Worm (Caenorhabditis elegans) whole organism, L1 larva: ENCODE data around the gene his-38.
A peak's percentile ranks its signal among the peaks of the same experiment; 100 is the strongest.

ENCODE experiments used
- C04F5.9 ChIP-seq: sonication (generic microtip); optimal IDR thresholded peaks from 2 replicates; lab custom pipeline; 2016; ENCODE audit warnings: missing genetic modification characterization, missing compliant biosample characterization
- C34B4.2 ChIP-seq: sonication (generic microtip); optimal IDR thresholded peaks from 2 replicates; lab custom pipeline; 2017; ENCODE audit warnings: mild to moderate bottlenecking, missing genetic modification characterization, missing compliant biosample characterization
- alr-1 ChIP-seq: fragments of 200-800 bp; sonication (Bioruptor generic); optimal IDR thresholded peaks from 2 replicates; lab custom pipeline; 2018; ENCODE audit warnings: borderline replicate concordance, mild to moderate bottlenecking, missing genetic modification characterization, missing compliant biosample characterization
- aly-2 ChIP-seq: fragments of 150-350 bp; optimal IDR thresholded peaks from 2 replicates; lab custom pipeline; 2014; ENCODE audit warnings: missing biosample characterization, missing genetic modification characterization
- ama-1 ChIP-seq: fragments of 150-350 bp; optimal IDR thresholded peaks from 2 replicates; lab custom pipeline; 2014
- ceh-8 ChIP-seq: fragments of 200-800 bp; sonication (Bioruptor generic); optimal IDR thresholded peaks from 2 replicates; lab custom pipeline; 2018; ENCODE audit warnings: mild to moderate bottlenecking, missing genetic modification characterization, moderate library complexity, missing compliant biosample characterization
- ces-1 ChIP-seq: fragments of 150-350 bp; optimal IDR thresholded peaks from 2 replicates; lab custom pipeline; 2014; ENCODE audit warnings: missing biosample characterization, missing genetic modification reagents, missing genetic modification characterization
- efl-1 ChIP-seq, 4 experiments: fragments of 150-350 bp; optimal IDR thresholded peaks in 3 of 4; peaks in 1 of 4; 1 replicate in 1 of 4; 2 replicates in 3 of 4; lab custom pipeline; 2014; ENCODE audit warnings: missing biosample characterization in 2 of 4, missing genetic modification characterization in 2 of 4, missing genetic modification reagents in 2 of 4
- egl-13 ChIP-seq: sonication (generic microtip); optimal IDR thresholded peaks from 2 replicates; lab custom pipeline; 2016; ENCODE audit warnings: missing genotype, missing genetic modification reagents, missing genetic modification characterization, missing compliant biosample characterization
- egl-27 ChIP-seq, 2 experiments: fragments of 150-350 bp in 1 of 2; sonication (generic microtip); optimal IDR thresholded peaks; 3 replicates each; lab custom pipeline; 2017 to 2018; ENCODE audit warnings: missing biosample characterization in 2 of 2, missing genetic modification characterization in 2 of 2, missing genetic modification reagents in 2 of 2
- elt-2 ChIP-seq: sonication (generic microtip); optimal IDR thresholded peaks from 2 replicates; lab custom pipeline; 2016; ENCODE audit warnings: missing genetic modification characterization, mild to moderate bottlenecking, inconsistent platforms, missing compliant biosample characterization, missing genetic modification reagents
- ets-5 ChIP-seq: fragments of 200-800 bp; sonication (Bioruptor generic); IDR thresholded peaks from 2 replicates; pipeline ENCODE4 v1.3.6; 2022; ENCODE audit warnings: missing genetic modification characterization, missing compliant biosample characterization
- fkh-10 ChIP-seq: sonication (generic microtip); optimal IDR thresholded peaks from 2 replicates; lab custom pipeline; 2017; ENCODE audit warnings: missing biosample characterization, missing genetic modification reagents, missing genetic modification characterization
- fkh-4 ChIP-seq: sonication (generic microtip); optimal IDR thresholded peaks from 2 replicates; lab custom pipeline; 2016; ENCODE audit warnings: missing compliant biosample characterization, missing genetic modification characterization, borderline replicate concordance
- fkh-8 ChIP-seq: sonication (generic microtip); optimal IDR thresholded peaks from 2 replicates; lab custom pipeline; 2016; ENCODE audit warnings: mild to moderate bottlenecking, missing genetic modification characterization, missing compliant biosample characterization
- fos-1 ChIP-seq: fragments of 150-350 bp; optimal IDR thresholded peaks from 2 replicates; lab custom pipeline; 2014; ENCODE audit warnings: missing biosample characterization, missing genetic modification characterization
- irx-1 ChIP-seq: sonication (generic microtip); optimal IDR thresholded peaks from 2 replicates; lab custom pipeline; 2016; ENCODE audit warnings: missing genetic modification characterization, missing compliant biosample characterization
- isw-1 ChIP-seq: fragments of 200-800 bp; sonication (Bioruptor generic); IDR thresholded peaks from 2 replicates; pipeline ENCODE4 v1.3.6; 2022; ENCODE audit warnings: missing genetic modification characterization, missing compliant biosample characterization
- lin-13 ChIP-seq: fragments of 150-350 bp; optimal IDR thresholded peaks from 2 replicates; lab custom pipeline; 2014; ENCODE audit warnings: missing biosample characterization, missing genetic modification reagents, missing genetic modification characterization
- lin-14 ChIP-seq: fragments of 200-800 bp; sonication (Bioruptor generic); optimal IDR thresholded peaks from 2 replicates; lab custom pipeline; 2018; ENCODE audit warnings: mild to moderate bottlenecking, missing genetic modification characterization, moderate library complexity, missing compliant biosample characterization
- lin-35 ChIP-seq, 2 experiments: fragments of 150-350 bp; optimal IDR thresholded peaks; 2 replicates each; lab custom pipeline; 2014; ENCODE audit warnings: missing biosample characterization in 2 of 2, missing genetic modification characterization in 2 of 2, missing genetic modification reagents in 2 of 2
- lin-39 ChIP-seq: fragments of 150-350 bp; optimal IDR thresholded peaks from 2 replicates; lab custom pipeline; 2014; ENCODE audit warnings: missing biosample characterization, missing genetic modification reagents, missing genetic modification characterization
- nhr-11 ChIP-seq: fragments of 150-350 bp; optimal IDR thresholded peaks from 2 replicates; lab custom pipeline; 2014; ENCODE audit warnings: missing biosample characterization, missing genetic modification characterization
- nhr-20 ChIP-seq: sonication (generic microtip); optimal IDR thresholded peaks from 2 replicates; lab custom pipeline; 2016; ENCODE audit warnings: mild to moderate bottlenecking, missing genetic modification characterization, missing compliant biosample characterization
- nhr-28 ChIP-seq: fragments of 150-350 bp; optimal IDR thresholded peaks from 2 replicates; lab custom pipeline; 2014; ENCODE audit warnings: missing biosample characterization, missing genetic modification characterization
- nhr-47 ChIP-seq: sonication (generic microtip); optimal IDR thresholded peaks from 2 replicates; lab custom pipeline; 2016; ENCODE audit warnings: mild to moderate bottlenecking, missing genetic modification characterization, moderate library complexity, missing compliant biosample characterization
- nhr-71 ChIP-seq: sonication (generic microtip); optimal IDR thresholded peaks from 2 replicates; lab custom pipeline; 2016; ENCODE audit warnings: mild to moderate bottlenecking, missing genetic modification characterization, moderate library complexity, missing compliant biosample characterization
- nhr-77 ChIP-seq: fragments of 150-350 bp; optimal IDR thresholded peaks from 2 replicates; lab custom pipeline; 2014; ENCODE audit warnings: missing biosample characterization, missing genetic modification characterization
- nhr-84 ChIP-seq: sonication (generic microtip); optimal IDR thresholded peaks from 2 replicates; lab custom pipeline; 2017; ENCODE audit warnings: missing biosample characterization, missing genetic modification characterization
- nhr-85 ChIP-seq: sonication (generic microtip); peaks from one replicate; lab custom pipeline; 2016; ENCODE audit warnings: missing genetic modification characterization, inconsistent platforms, missing compliant biosample characterization
- pag-3 ChIP-seq: sonication (generic microtip); optimal IDR thresholded peaks from 2 replicates; lab custom pipeline; 2017; ENCODE audit warnings: missing genetic modification characterization, mild to moderate bottlenecking, missing compliant biosample characterization, antibody characterized with exemption, borderline replicate concordance; ENCODE audit not compliant: insufficient read depth
- pax-3 ChIP-seq: fragments of 200-800 bp; sonication (Bioruptor generic); optimal IDR thresholded peaks from 2 replicates; lab custom pipeline; 2018; ENCODE audit warnings: mild to moderate bottlenecking, missing genetic modification characterization, moderate library complexity, missing compliant biosample characterization
- pqm-1 ChIP-seq: sonication (generic microtip); optimal IDR thresholded peaks from 3 replicates; lab custom pipeline; 2017; ENCODE audit warnings: missing biosample characterization, missing genetic modification characterization
- rnt-1 ChIP-seq: sonication (generic microtip); optimal IDR thresholded peaks from 2 replicates; lab custom pipeline; 2016; ENCODE audit warnings: mild to moderate bottlenecking, missing genetic modification characterization, moderate library complexity, missing compliant biosample characterization
- snu-23 ChIP-seq: sonication (generic microtip); optimal IDR thresholded peaks from 2 replicates; lab custom pipeline; 2016; ENCODE audit warnings: missing genetic modification characterization, missing compliant biosample characterization
- sox-4 ChIP-seq: sonication (generic microtip); optimal IDR thresholded peaks from 2 replicates; lab custom pipeline; 2016; ENCODE audit warnings: missing genetic modification characterization, missing compliant biosample characterization
- sptf-1 ChIP-seq: fragments of 150-350 bp; optimal IDR thresholded peaks from 2 replicates; lab custom pipeline; 2014; ENCODE audit warnings: missing biosample characterization, missing genetic modification characterization
- swsn-7 ChIP-seq: sonication (generic microtip); optimal IDR thresholded peaks from 2 replicates; lab custom pipeline; 2016; ENCODE audit warnings: missing genetic modification characterization, missing compliant biosample characterization
- tbx-2 ChIP-seq: sonication (generic microtip); optimal IDR thresholded peaks from 2 replicates; lab custom pipeline; 2016; ENCODE audit warnings: missing genetic modification characterization, missing compliant biosample characterization
- unc-130 ChIP-seq: fragments of 150-350 bp; optimal IDR thresholded peaks from 2 replicates; lab custom pipeline; 2017; ENCODE audit warnings: missing biosample characterization, missing genetic modification characterization, inconsistent platforms
- unc-62 ChIP-seq: fragments of 150-350 bp; optimal IDR thresholded peaks from 2 replicates; lab custom pipeline; 2014; ENCODE audit warnings: missing biosample characterization, missing genetic modification reagents, missing genetic modification characterization
- unc-86 ChIP-seq: sonication (generic microtip); optimal IDR thresholded peaks from 2 replicates; lab custom pipeline; 2016; ENCODE audit warnings: missing genetic modification characterization, missing compliant biosample characterization
- zag-1 ChIP-seq: fragments of 150-350 bp; optimal IDR thresholded peaks from 2 replicates; lab custom pipeline; 2014; ENCODE audit warnings: missing biosample characterization, missing genetic modification characterization
- ztf-4 ChIP-seq: fragments of 150-350 bp; optimal IDR thresholded peaks from 2 replicates; lab custom pipeline; 2014; ENCODE audit warnings: missing biosample characterization, missing genetic modification characterization

his-38 gene

DNA sequence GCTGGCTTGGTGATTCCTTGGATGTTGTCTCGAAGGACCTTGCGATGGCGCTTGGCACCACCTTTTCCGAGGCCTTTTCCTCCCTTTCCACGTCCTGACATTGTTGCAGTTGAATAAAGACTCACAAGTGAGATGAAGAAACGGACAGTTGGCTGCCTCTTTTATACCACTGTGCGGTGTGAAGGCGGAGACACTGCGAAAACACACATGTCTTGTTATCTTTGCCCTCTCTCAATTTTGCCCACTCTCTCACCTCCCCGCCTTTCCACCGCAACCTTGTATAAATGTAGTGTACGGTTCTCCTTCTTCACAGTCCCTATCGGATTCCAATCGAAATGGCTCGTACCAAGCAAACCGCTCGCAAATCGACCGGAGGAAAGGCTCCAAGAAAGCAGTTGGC lies at the start of gene his-38, which contains the start of gene his-40:
Gene his-38 (minus strand): TSS at position 101 of the 400 bp plus-strand sequence.
Gene his-40 (plus strand): TSS at position 336 of the 400 bp plus-strand sequence.
- TF ChIP-seq ama-1 (lab: Kevin White, UChicago): no peak
- no peak for TF ChIP-seq nhr-47 (tag; lab: Kevin White, UChicago)
- no peak for TF ChIP-seq sox-4 (tag; lab: Kevin White, UChicago)
- peak; percentile 4 for TF ChIP-seq snu-23 (GFP tag; lab: Kevin White, UChicago)
- TF ChIP-seq lin-13 (GFP tag; lab: Kevin White, UChicago): no peak
- no peak for TF ChIP-seq unc-86 (tag; lab: Kevin White, UChicago)
- TF ChIP-seq nhr-20: peak; percentile 20
- no peak for TF ChIP-seq elt-2 (tag; lab: Kevin White, UChicago)
- no peak for TF ChIP-seq efl-1 (optimal IDR thresholded peaks at IDR 0.05; lab: Kevin White, UChicago)
- no peak for TF ChIP-seq efl-1 (GFP tag; optimal IDR thresholded peaks at IDR 0.05 in 1 of 2; lab: Kevin White, UChicago)
- TF ChIP-seq fkh-8 (tag; lab: Kevin White, UChicago): no peak
- no peak for TF ChIP-seq fkh-10
- TF ChIP-seq lin-39 (tag; lab: Kevin White, UChicago): no peak
- TF ChIP-seq unc-62 (GFP tag; lab: Kevin White, UChicago): no peak
- TF ChIP-seq lin-14 (GFP tag; lab: Kevin White, UChicago): peak; percentile 16
- no peak for TF ChIP-seq nhr-71 (tag; lab: Kevin White, UChicago)
- no peak for TF ChIP-seq nhr-84 (tag; lab: Kevin White, UChicago)
- no peak for TF ChIP-seq ceh-8 (GFP tag; lab: Kevin White, UChicago)
- TF ChIP-seq C04F5.9: no peak
- TF ChIP-seq nhr-11 (tag; lab: Kevin White, UChicago): no peak
- TF ChIP-seq swsn-7: no peak
- TF ChIP-seq alr-1 (tag; lab: Kevin White, UChicago): no peak
- no peak for TF ChIP-seq unc-130 (tag; lab: Kevin White, UChicago)
- TF ChIP-seq pax-3 (tag; lab: Kevin White, UChicago): no peak
- TF ChIP-seq zag-1 (tag; lab: Kevin White, UChicago): no peak
- no peak for TF ChIP-seq aly-2 (tag; lab: Kevin White, UChicago)
- no peak for TF ChIP-seq pag-3 (tag; lab: Kevin White, UChicago)
- no peak for TF ChIP-seq sptf-1 (tag; lab: Kevin White, UChicago)
- no peak for TF ChIP-seq pqm-1 (tag; lab: Kevin White, UChicago)
- TF ChIP-seq rnt-1 (tag; lab: Kevin White, UChicago): peak; percentile 23
- TF ChIP-seq egl-27 (tag; optimal IDR thresholded peaks at IDR 0.05; lab: Kevin White, UChicago): no peak
- TF ChIP-seq fos-1: no peak
- TF ChIP-seq ztf-4 (tag; lab: Kevin White, UChicago): no peak
- no peak for TF ChIP-seq lin-35 (GFP tag; optimal IDR thresholded peaks at IDR 0.05; lab: Kevin White, UChicago)
- TF ChIP-seq ets-5: no peak
- TF ChIP-seq C34B4.2 (tag; lab: Kevin White, UChicago): no peak
- no peak for TF ChIP-seq nhr-28 (tag; lab: Kevin White, UChicago)
- no peak for TF ChIP-seq nhr-77 (tag; lab: Kevin White, UChicago)
- no peak for TF ChIP-seq egl-13 (tag; lab: Kevin White, UChicago)
- TF ChIP-seq fkh-4 (tag; lab: Kevin White, UChicago): no peak
- TF ChIP-seq ces-1 (GFP tag; lab: Kevin White, UChicago): no peak
- no peak for TF ChIP-seq tbx-2 (tag; lab: Kevin White, UChicago)
- TF ChIP-seq isw-1 (GFP tag; lab: Robert Waterston, UW): no peak
- TF ChIP-seq nhr-85: peak; percentile 49
- TF ChIP-seq irx-1: no peak
